Fruit fly (Drosophila melanogaster): ENCODE measurements around the gene CG15824.
A peak's percentile ranks its signal among the peaks of the same experiment; 100 is the strongest.

CG15824 gene

DNA sequence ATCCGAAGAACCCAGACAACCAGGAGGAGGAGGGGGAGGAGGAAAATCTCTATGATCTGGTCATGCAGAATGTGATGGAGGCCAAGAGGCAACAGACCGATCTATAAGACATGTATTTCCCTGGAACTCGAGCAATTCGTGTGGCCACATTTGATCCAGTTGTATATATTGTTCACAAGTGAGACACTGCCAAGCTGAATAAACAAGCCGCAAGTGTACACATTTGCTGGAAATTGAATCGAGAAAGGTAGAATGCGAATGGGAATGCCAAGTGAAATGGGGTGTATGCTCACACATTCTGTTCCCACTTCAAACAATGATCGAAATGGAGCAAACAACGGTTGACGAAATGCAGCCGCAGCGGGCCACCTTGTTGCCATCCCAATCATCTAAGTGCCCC lies 28.9 kb downstream of the CG15824 start (continued):
- TF ChIP-seq CG7928 (GFP tag; optimal IDR thresholded peaks at IDR 0.05) (no peak), CG15514 (GFP tag; optimal IDR thresholded peaks at IDR 0.05) (peak; percentile 52), CG1529 (GFP tag; optimal IDR thresholded peaks at IDR 0.05) (no peak), HLH3B (GFP tag; IDR thresholded peaks at IDR 0.05) (peak; percentile 21; the same call in 1 of the 2 replicates), stc (GFP tag; IDR thresholded peaks at IDR 0.05) (peak; percentile 28; the same call in 1 of the 2 replicates), CG33557 (GFP tag; optimal IDR thresholded peaks at IDR 0.05) (peak; percentile 31), CG11456 (GFP tag; IDR thresholded peaks at IDR 0.05) (0 out of 3 replicates have a peak, but pooled peaks have one; percentile 3), cad (GFP tag; optimal IDR thresholded peaks at IDR 0.05) (no peak), CG1603 (tag; optimal IDR thresholded peaks at IDR 0.05) (peak; percentile 43), Hr3 (GFP tag; optimal IDR thresholded peaks at IDR 0.05) (no peak), CG15696 (tag; optimal IDR thresholded peaks at IDR 0.05) (peak; percentile 39), CG1233 (GFP tag; optimal IDR thresholded peaks at IDR 0.05) (peak; percentile 36), Spps (tag; optimal IDR thresholded peaks at IDR 0.05) (no peak), CG10321 (GFP tag; IDR thresholded peaks at IDR 0.05) (0 out of 2 replicates have a peak, but pooled peaks have one; percentile 15), oc (tag; optimal IDR thresholded peaks at IDR 0.05) (peak; percentile 22), Xrp1 (GFP tag; IDR thresholded peaks at IDR 0.05) (peak; percentile 59), kay (GFP tag; optimal IDR thresholded peaks at IDR 0.05) (no peak), ato (GFP tag; IDR thresholded peaks at IDR 0.05; ENCODE audit: partially characterized antibody) (no peak), CG5180 (GFP tag; optimal IDR thresholded peaks at IDR 0.05) (no peak), Poxn (GFP tag; IDR thresholded peaks at IDR 0.05) (no peak), Ets65A (GFP tag) (no peak), trh (GFP tag; optimal IDR thresholded peaks at IDR 0.05) (no peak), usp (GFP tag; optimal IDR thresholded peaks at IDR 0.05) (no peak), CG5245 (GFP tag; optimal IDR thresholded peaks at IDR 0.05) (no peak), maf-S (GFP tag; optimal IDR thresholded peaks at IDR 0.05) (no peak), CG33213 (GFP tag; optimal IDR thresholded peaks at IDR 0.05) (peak; percentile 3), CG8089 (GFP tag; optimal IDR thresholded peaks at IDR 0.05) (no peak), Dp (GFP tag; optimal IDR thresholded peaks at IDR 0.05) (no peak), CG8281 (tag; optimal IDR thresholded peaks at IDR 0.05) (no peak), CG2199 (GFP tag; IDR thresholded peaks at IDR 0.05) (no peak), Atf6 (GFP tag; IDR thresholded peaks at IDR 0.05) (no peak; the same call in 1 of the 2 replicates), CG31365 (tag; optimal IDR thresholded peaks at IDR 0.05) (peak; percentile 30), ATbp (GFP tag; optimal IDR thresholded peaks at IDR 0.05) (peak; percentile 77), CG32767 (GFP tag; IDR thresholded peaks at IDR 0.05) (no peak), Dip2 (GFP tag; IDR thresholded peaks at IDR 0.05) (no peak), E2f2 (GFP tag; IDR thresholded peaks at IDR 0.05) (0 out of 2 replicates have a peak, but pooled peaks have one; percentile 7), zen (tag; optimal IDR thresholded peaks at IDR 0.05) (no peak), Asciz (GFP tag; optimal IDR thresholded peaks at IDR 0.05) (peak; percentile 47), tll (GFP tag; optimal IDR thresholded peaks at IDR 0.05) (no peak), CG7987 (GFP tag; optimal IDR thresholded peaks at IDR 0.05) (peak; percentile 33), Side (GFP tag; optimal IDR thresholded peaks at IDR 0.05) (peak; percentile 16), CG2678 (tag; optimal IDR thresholded peaks at IDR 0.05) (peak; percentile 41), Hr78 (GFP tag; optimal IDR thresholded peaks at IDR 0.05) (no peak), hkb (optimal IDR thresholded peaks at IDR 0.05) (no peak), hkb (GFP tag; IDR thresholded peaks at IDR 0.05) (peak; percentile 64; the same call in 1 of the 2 replicates), Elba2 (GFP tag; optimal IDR thresholded peaks at IDR 0.05) (no peak), CG6813 (GFP tag; optimal IDR thresholded peaks at IDR 0.05) (peak; percentile 62), YL-1 (GFP tag; optimal IDR thresholded peaks at IDR 0.05) (peak; percentile 3), Lim3 (GFP tag; IDR thresholded peaks at IDR 0.05) (no peak), fru (optimal IDR thresholded peaks at IDR 0.05) (no peak), sim (GFP tag; IDR thresholded peaks at IDR 0.05) (0 out of 2 replicates have a peak, but pooled peaks have one; percentile 24)
